Worm (Caenorhabditis elegans) whole organism, L2 larva: Measurements from ENCODE around the gene pde-2.

Experiments
- C34F6.9 ChIP-seq: fragments of 150-350 bp; optimal IDR thresholded peaks from 2 replicates; lab custom pipeline; 2014; ENCODE audit warnings: missing biosample characterization, missing genetic modification characterization
- R02D3.7 ChIP-seq: fragments of 150-350 bp; optimal IDR thresholded peaks from 2 replicates; lab custom pipeline; 2014; ENCODE audit warnings: missing biosample characterization, missing genetic modification characterization
- ZK546.5 ChIP-seq: sonication (generic microtip); optimal IDR thresholded peaks from 2 replicates; lab custom pipeline; 2017; ENCODE audit warnings: missing biosample characterization, missing genetic modification characterization
- ama-1 ChIP-seq: fragments of 150-350 bp; optimal IDR thresholded peaks from 2 replicates; lab custom pipeline; 2018; ENCODE audit warnings: inconsistent platforms
- lin-39 ChIP-seq: fragments of 150-350 bp; optimal IDR thresholded peaks from 2 replicates; lab custom pipeline; 2014; ENCODE audit warnings: missing biosample characterization, missing genetic modification reagents, missing genetic modification characterization
- lsy-2 ChIP-seq, 2 experiments: fragments of 150-350 bp in 1 of 2; sonication (generic microtip) in 1 of 2; optimal IDR thresholded peaks; 2 replicates each; lab custom pipeline; 2014 to 2017; ENCODE audit warnings: missing biosample characterization in 2 of 2, missing genetic modification characterization in 2 of 2
- mab-5 ChIP-seq: fragments of 150-350 bp; optimal IDR thresholded peaks from 2 replicates; lab custom pipeline; 2014; ENCODE audit warnings: missing biosample characterization, missing genetic modification characterization
- mdl-1 ChIP-seq, 2 experiments: fragments of 150-350 bp in 1 of 2; sonication (generic microtip) in 1 of 2; optimal IDR thresholded peaks; 2 replicates each; lab custom pipeline; 2017; ENCODE audit warnings: missing biosample characterization in 2 of 2, missing genetic modification characterization in 2 of 2
- unc-39 ChIP-seq: fragments of 150-350 bp; optimal IDR thresholded peaks from 2 replicates; lab custom pipeline; 2014; ENCODE audit warnings: missing biosample characterization, missing genetic modification characterization

ce11 chrIII:9002545-9002944 lies 20.8 kb upstream of the pde-2 start, which contains the start of the genes F59B2.15 and zif-1:
- TF ChIP-seq C34F6.9 (tag; lab: Kevin White, UChicago) (no peak), ama-1 (lab: Kevin White, UChicago) (no peak), mab-5 (no peak), R02D3.7 (tag; lab: Kevin White, UChicago) (no peak), lsy-2 (tag; optimal IDR thresholded peaks at IDR 0.05; lab: Kevin White, UChicago) (no peak), ZK546.5 (tag; lab: Kevin White, UChicago) (no peak), unc-39 (no peak), lin-39 (tag; lab: Kevin White, UChicago) (no peak), mdl-1 (tag; optimal IDR thresholded peaks at IDR 0.05; lab: Kevin White, UChicago) (no peak)
